Worm (Caenorhabditis elegans) whole organism, early embryonic: Measurements from ENCODE around the gene H39E23.2.

ENCODE experiments used
- F13C5.2 ChIP-seq: sonication (generic microtip); optimal IDR thresholded peaks from 2 replicates; lab custom pipeline; 2017; ENCODE audit warnings: mild to moderate bottlenecking, missing genetic modification characterization, inconsistent platforms, missing compliant biosample characterization
- ama-1 ChIP-seq: fragments of 150-350 bp; optimal IDR thresholded peaks from 2 replicates; lab custom pipeline; 2014
- flt-1 ChIP-seq: fragments of 200-800 bp; sonication (Bioruptor generic); IDR thresholded peaks from 2 replicates; pipeline ENCODE4 v1.3.6; 2022; ENCODE audit warnings: missing genetic modification characterization, missing compliant biosample characterization
- hmbx-1 ChIP-seq: sonication (generic microtip); optimal IDR thresholded peaks from 2 replicates; lab custom pipeline; 2016; ENCODE audit warnings: mild to moderate bottlenecking, missing genetic modification characterization, missing compliant biosample characterization
- pes-1 ChIP-seq: fragments of 200-800 bp; sonication (Bioruptor generic); IDR thresholded peaks from 2 replicates; pipeline ENCODE4 v1.3.6; 2022; ENCODE audit warnings: missing genetic modification reagents, missing genetic modification characterization, missing compliant biosample characterization
- sea-1 ChIP-seq: fragments of 200-800 bp; sonication (Bioruptor generic); conservative IDR thresholded peaks from 2 replicates; pipeline ENCODE4 v1.3.6; 2022; ENCODE audit warnings: missing genetic modification characterization, missing compliant biosample characterization
- tbx-11 ChIP-seq: fragments of 200-800 bp; sonication (Bioruptor generic); IDR thresholded peaks from 2 replicates; pipeline ENCODE4 v1.3.6; 2022; ENCODE audit warnings: missing genetic modification characterization, missing compliant biosample characterization
- tra-4 ChIP-seq: sonication (generic microtip); optimal IDR thresholded peaks from 2 replicates; lab custom pipeline; 2017; ENCODE audit warnings: missing genetic modification characterization, missing compliant biosample characterization

- TF ChIP-seq tra-4 (tag; lab: Kevin White, UChicago): no peak
- no peak for TF ChIP-seq pes-1
- TF ChIP-seq sea-1: no peak
- no peak for TF ChIP-seq flt-1 (GFP tag; lab: Robert Waterston, UW)
- TF ChIP-seq ama-1 (lab: Kevin White, UChicago): no peak
- TF ChIP-seq F13C5.2 (tag; lab: Kevin White, UChicago): no peak
- no peak for TF ChIP-seq hmbx-1 (tag; lab: Kevin White, UChicago)
- no peak for TF ChIP-seq tbx-11
These were observed 26.0 kb downstream of the H39E23.2 start for ce11 chrV:14136152-14136551.
